Worm (Caenorhabditis elegans) whole organism, mixed stage, embryonic: ENCODE results near the gene F44E5.2.

Experiments
- M03D4.4 ChIP-seq: sonication (generic microtip); optimal IDR thresholded peaks from 2 replicates; lab custom pipeline; 2017; ENCODE audit warnings: mild to moderate bottlenecking, missing genetic modification characterization, missing compliant biosample characterization
- bed-3 ChIP-seq: fragments of 200-800 bp; sonication (Bioruptor generic); optimal IDR thresholded peaks from 3 replicates; lab custom pipeline; 2018; ENCODE audit warnings: mild to moderate bottlenecking, missing genetic modification characterization, moderate library complexity, missing compliant biosample characterization
- blmp-1 ChIP-seq: fragments of 150-350 bp; optimal IDR thresholded peaks from 2 replicates; lab custom pipeline; 2014; ENCODE audit warnings: missing biosample characterization, missing genetic modification characterization
- ceh-39 ChIP-seq: fragments of 150-350 bp; optimal IDR thresholded peaks from 2 replicates; lab custom pipeline; 2014; ENCODE audit warnings: missing biosample characterization, missing genetic modification characterization
- ceh-43 ChIP-seq: fragments of 200-800 bp; sonication (Bioruptor generic); optimal IDR thresholded peaks from 2 replicates; lab custom pipeline; 2018; ENCODE audit warnings: mild to moderate bottlenecking, missing genetic modification characterization, moderate library complexity, missing compliant biosample characterization
- ceh-83 ChIP-seq: fragments of 200-800 bp; sonication (Bioruptor generic); optimal IDR thresholded peaks from 2 replicates; lab custom pipeline; 2018; ENCODE audit warnings: mild to moderate bottlenecking, missing genetic modification characterization, missing compliant biosample characterization
- ces-1 ChIP-seq: fragments of 150-350 bp; optimal IDR thresholded peaks from 2 replicates; lab custom pipeline; 2014; ENCODE audit warnings: missing biosample characterization, missing genetic modification reagents, missing genetic modification characterization
- drap-1 ChIP-seq: fragments of 200-800 bp; sonication (Bioruptor generic); optimal IDR thresholded peaks from 3 replicates; lab custom pipeline; 2018; ENCODE audit warnings: mild to moderate bottlenecking, missing genetic modification characterization, missing compliant biosample characterization
- elt-1 ChIP-seq: sonication (generic microtip); optimal IDR thresholded peaks from 2 replicates; lab custom pipeline; 2017; ENCODE audit warnings: missing genetic modification characterization, mild to moderate bottlenecking, missing compliant biosample characterization, antibody characterized with exemption, moderate library complexity, borderline replicate concordance; ENCODE audit not compliant: insufficient read depth
- elt-3 ChIP-seq: fragments of 150-350 bp; optimal IDR thresholded peaks from 2 replicates; lab custom pipeline; 2014; ENCODE audit warnings: missing biosample characterization, missing genetic modification characterization
- ham-2 ChIP-seq: fragments of 200-800 bp; sonication (Bioruptor generic); optimal IDR thresholded peaks from 2 replicates; lab custom pipeline; 2018; ENCODE audit warnings: mild to moderate bottlenecking, missing genetic modification characterization, missing compliant biosample characterization
- hlh-1 ChIP-seq: fragments of 150-350 bp; optimal IDR thresholded peaks from 2 replicates; lab custom pipeline; 2014; ENCODE audit warnings: missing biosample characterization, missing genetic modification reagents, missing genetic modification characterization
- lin-13 ChIP-seq: fragments of 150-350 bp; optimal IDR thresholded peaks from 2 replicates; lab custom pipeline; 2014; ENCODE audit warnings: missing biosample characterization, missing genetic modification characterization
- lin-32 ChIP-seq: fragments of 200-800 bp; sonication (Bioruptor generic); optimal IDR thresholded peaks from 2 replicates; lab custom pipeline; 2018; ENCODE audit warnings: mild to moderate bottlenecking, missing genetic modification characterization, missing compliant biosample characterization
- lsy-2 ChIP-seq: fragments of 150-350 bp; optimal IDR thresholded peaks from 2 replicates; lab custom pipeline; 2014; ENCODE audit warnings: missing biosample characterization, missing genetic modification characterization
- mab-5 ChIP-seq: fragments of 150-350 bp; optimal IDR thresholded peaks from 2 replicates; lab custom pipeline; 2014; ENCODE audit warnings: missing biosample characterization, missing genetic modification characterization
- mep-1 ChIP-seq: fragments of 150-350 bp; optimal IDR thresholded peaks from 2 replicates; lab custom pipeline; 2017; ENCODE audit warnings: missing biosample characterization, missing genetic modification reagents, missing genetic modification characterization, inconsistent platforms
- mls-2 ChIP-seq: sonication (generic microtip); optimal IDR thresholded peaks from 2 replicates; lab custom pipeline; 2016; ENCODE audit warnings: mild to moderate bottlenecking, missing genetic modification characterization, moderate library complexity, missing compliant biosample characterization
- nhr-12 ChIP-seq: fragments of 150-350 bp; optimal IDR thresholded peaks from 2 replicates; lab custom pipeline; 2014; ENCODE audit warnings: missing biosample characterization, missing genetic modification characterization
- nhr-2 ChIP-seq: fragments of 150-350 bp; optimal IDR thresholded peaks from 2 replicates; lab custom pipeline; 2014; ENCODE audit warnings: missing biosample characterization, missing genetic modification characterization
- nhr-237 ChIP-seq: fragments of 150-350 bp; optimal IDR thresholded peaks from 2 replicates; lab custom pipeline; 2014; ENCODE audit warnings: missing biosample characterization, missing genetic modification characterization
- pha-4 ChIP-seq: fragments of 150-350 bp; optimal IDR thresholded peaks from 2 replicates; lab custom pipeline; 2018; ENCODE audit warnings: missing biosample characterization, missing genetic modification reagents, missing genetic modification characterization
- snpc-4 ChIP-seq: fragments of 150-350 bp; optimal IDR thresholded peaks from 2 replicates; lab custom pipeline; 2014; ENCODE audit warnings: missing biosample characterization, missing genetic modification characterization
- sptf-1 ChIP-seq: sonication (generic microtip); optimal IDR thresholded peaks from 2 replicates; lab custom pipeline; 2017; ENCODE audit warnings: mild to moderate bottlenecking, missing genetic modification characterization, moderate library complexity, missing compliant biosample characterization
- tbx-8 ChIP-seq: fragments of 200-800 bp; sonication (Bioruptor generic); optimal IDR thresholded peaks from 2 replicates; lab custom pipeline; 2018; ENCODE audit warnings: mild to moderate bottlenecking, missing genetic modification characterization, moderate library complexity, missing compliant biosample characterization
- unc-120 ChIP-seq: sonication (generic microtip); optimal IDR thresholded peaks from 2 replicates; lab custom pipeline; 2017; ENCODE audit warnings: missing genetic modification characterization, missing compliant biosample characterization; ENCODE audit not compliant: poor library complexity, severe bottlenecking
- unc-39 ChIP-seq: fragments of 150-350 bp; optimal IDR thresholded peaks from 2 replicates; lab custom pipeline; 2014; ENCODE audit warnings: missing biosample characterization, missing genetic modification characterization
- unc-62 ChIP-seq: fragments of 150-350 bp; optimal IDR thresholded peaks from 2 replicates; lab custom pipeline; 2014; ENCODE audit warnings: missing biosample characterization, missing genetic modification reagents, missing genetic modification characterization
- zip-8 ChIP-seq: fragments of 150-350 bp; optimal IDR thresholded peaks from 2 replicates; lab custom pipeline; 2014; ENCODE audit warnings: missing biosample characterization, missing genetic modification characterization
- ztf-11 ChIP-seq: fragments of 150-350 bp; optimal IDR thresholded peaks from 2 replicates; lab custom pipeline; 2014; ENCODE audit warnings: missing biosample characterization, missing genetic modification characterization

The F44E5.2 gene

DNA sequence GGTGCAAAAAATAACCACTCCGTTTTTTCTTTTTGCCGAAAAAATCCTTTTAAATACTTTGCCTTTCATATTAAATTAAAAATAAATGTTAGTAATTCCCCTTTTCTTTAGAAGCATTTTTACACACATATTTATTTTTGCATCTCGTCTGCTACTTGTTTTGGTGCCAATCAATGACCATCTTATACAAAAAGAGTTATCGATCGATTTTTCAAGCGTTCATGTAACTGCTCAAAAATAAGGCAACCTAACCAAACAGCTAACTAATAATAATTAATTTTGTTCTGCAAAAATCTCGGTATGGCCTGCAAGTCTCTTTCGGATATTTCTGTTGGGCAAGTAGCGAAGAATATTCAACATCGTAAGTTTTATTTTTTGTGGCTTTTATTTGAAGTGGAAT lies at the start of gene F44E5.2:
Gene F44E5.2 (plus strand): TSS at position 301 of the 400 bp plus-strand sequence.
- no peak for TF ChIP-seq elt-1
- TF ChIP-seq ces-1 (GFP tag; lab: Kevin White, UChicago) = no peak
- no peak for TF ChIP-seq bed-3 (GFP tag; lab: Kevin White, UChicago)
- TF ChIP-seq mep-1 (tag; lab: Kevin White, UChicago) = no peak
- TF ChIP-seq hlh-1 (tag; lab: Kevin White, UChicago) = no peak
- TF ChIP-seq nhr-12 (tag; lab: Kevin White, UChicago) = no peak
- TF ChIP-seq snpc-4 = no peak
- TF ChIP-seq, all 35 proteins: peak for 0

DNA sequence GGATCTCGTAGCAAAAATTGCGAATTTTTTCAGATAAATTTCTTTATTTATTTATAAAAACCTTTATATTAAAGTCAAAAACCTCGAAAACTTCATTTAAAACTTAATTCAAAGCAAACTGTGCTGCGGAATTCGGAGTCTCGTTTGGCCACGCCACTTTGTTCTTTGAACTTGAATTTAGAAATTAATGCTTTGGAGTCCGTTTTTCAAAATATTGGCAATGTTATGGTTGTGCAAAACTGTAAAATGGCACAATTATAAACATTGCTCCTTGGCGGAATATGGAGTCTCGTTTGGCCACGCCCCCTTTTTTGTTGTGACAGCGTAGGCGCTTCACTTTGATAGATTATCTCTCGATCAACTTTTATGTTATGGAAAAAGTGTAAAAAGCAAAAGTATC lies 47.0 kb upstream of the F44E5.2 start:
- TF ChIP-seq snpc-4 (no peak), lin-13 (tag; lab: Kevin White, UChicago) (no peak), nhr-12 (tag; lab: Kevin White, UChicago) (no peak), zip-8 (tag; lab: Kevin White, UChicago) (no peak), bed-3 (GFP tag; lab: Kevin White, UChicago) (no peak), mab-5 (no peak), nhr-2 (tag; lab: Kevin White, UChicago) (no peak), mls-2 (tag; lab: Kevin White, UChicago) (no peak), elt-1 (no peak), ztf-11 (no peak), M03D4.4 (tag; lab: Kevin White, UChicago) (no peak), lin-32 (GFP tag; lab: Kevin White, UChicago) (no peak), blmp-1 (tag; lab: Kevin White, UChicago) (no peak), pha-4 (tag; lab: Kevin White, UChicago) (no peak), nhr-237 (tag; lab: Kevin White, UChicago) (no peak), sptf-1 (tag; lab: Kevin White, UChicago) (no peak), elt-3 (tag; lab: Kevin White, UChicago) (no peak), hlh-1 (tag; lab: Kevin White, UChicago) (no peak), ceh-39 (no peak)

DNA sequence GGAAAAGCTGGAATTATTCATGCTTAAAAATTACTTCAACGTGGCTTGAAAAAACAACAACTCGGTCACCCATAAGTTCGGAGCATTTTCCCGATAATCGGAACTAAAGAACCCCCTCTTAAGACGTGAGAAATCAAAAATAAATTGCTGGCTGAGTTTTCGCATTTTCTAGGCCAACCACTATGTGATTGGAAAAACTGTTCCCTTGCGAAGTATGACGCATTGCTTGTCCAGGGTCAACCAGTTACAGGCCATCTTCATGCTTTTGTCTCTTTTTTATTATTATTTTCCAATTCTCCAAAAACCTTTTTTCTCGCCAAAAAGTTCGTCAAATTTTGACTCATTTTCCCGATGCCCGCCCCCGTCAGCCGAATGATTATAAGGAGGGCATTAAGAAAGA lies 46.5 kb upstream of the F44E5.2 start, which contains the start of gene F13D12.3:
Gene F13D12.3 (plus strand): TSS at position 301 of the 400 bp plus-strand sequence.
- TF ChIP-seq unc-39 (no peak), unc-62 (no peak), elt-1 (no peak), mab-5 (no peak), tbx-8 (no peak), nhr-12 (tag; lab: Kevin White, UChicago) (no peak), blmp-1 (tag; lab: Kevin White, UChicago) (no peak), sptf-1 (tag; lab: Kevin White, UChicago) (no peak), ham-2 (GFP tag; lab: Kevin White, UChicago) (no peak), nhr-237 (tag; lab: Kevin White, UChicago) (no peak), lin-13 (tag; lab: Kevin White, UChicago) (no peak), ztf-11 (no peak), lsy-2 (tag; lab: Kevin White, UChicago) (no peak)

DNA sequence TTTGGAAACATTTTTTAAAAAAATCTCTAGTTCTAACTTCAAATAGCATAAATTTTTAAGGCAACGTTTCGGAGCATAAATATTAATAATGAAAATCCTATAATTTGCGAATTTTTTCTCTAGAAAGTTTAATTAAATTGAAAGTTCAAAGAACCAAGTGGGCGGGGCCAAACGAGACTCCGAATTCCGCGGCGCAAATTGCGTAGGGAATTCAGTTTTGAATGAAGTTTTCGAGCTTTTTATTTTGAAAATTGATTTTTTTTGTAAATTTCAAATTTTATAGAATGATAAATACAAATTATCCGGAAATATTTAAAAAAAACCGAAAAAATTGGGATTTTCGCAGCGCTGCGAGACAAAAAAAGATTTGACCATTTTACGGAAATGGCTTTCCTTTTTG lies 45.8 kb upstream of the F44E5.2 start:
- TF ChIP-seq lsy-2 (tag; lab: Kevin White, UChicago) (no peak), ztf-11 (no peak), unc-120 (tag; lab: Kevin White, UChicago) (no peak), drap-1 (GFP tag; lab: Kevin White, UChicago) (no peak), elt-3 (tag; lab: Kevin White, UChicago) (no peak), mls-2 (tag; lab: Kevin White, UChicago) (no peak), ceh-39 (no peak), ceh-83 (GFP tag; lab: Kevin White, UChicago) (no peak), snpc-4 (no peak), tbx-8 (no peak)

DNA sequence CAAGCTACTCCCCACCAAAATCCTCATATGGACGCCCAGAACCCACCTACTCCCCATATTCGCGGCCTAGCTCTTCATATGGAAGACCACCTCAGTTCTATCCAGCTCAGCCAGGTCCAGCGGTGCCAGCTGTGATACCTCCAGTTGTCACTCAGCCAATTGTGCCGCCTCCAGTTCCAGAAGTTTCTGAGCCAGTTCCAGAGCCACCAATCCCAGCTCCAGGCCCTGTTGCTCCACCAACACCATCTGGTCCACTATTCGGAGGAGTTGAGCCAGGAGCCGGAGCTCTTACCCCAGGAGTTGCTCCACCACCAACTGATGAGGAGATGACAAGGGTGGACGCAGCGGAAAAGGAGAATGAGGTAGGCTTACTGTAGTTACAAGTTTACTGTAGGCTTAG lies 45.0 kb upstream of the F44E5.2 start:
- TF ChIP-seq sptf-1 (tag; lab: Kevin White, UChicago) (no peak), ceh-43 (GFP tag; lab: Kevin White, UChicago) (no peak), bed-3 (GFP tag; lab: Kevin White, UChicago) (no peak), ceh-39 (no peak), nhr-237 (tag; lab: Kevin White, UChicago) (no peak), drap-1 (GFP tag; lab: Kevin White, UChicago) (no peak)
